Fruit fly (Drosophila melanogaster) S2 (cell line): ENCODE data around the gene CG34277.

Source experiments
- CG8478 ChIP-seq: fragments of >200 bp; optimal IDR thresholded peaks from 2 replicates; lab custom pipeline; 2018
- CTCF ChIP-seq, 2 experiments: fragments of >200 bp; optimal IDR thresholded peaks; 2 replicates each; lab custom pipeline; 2018

Gene CG34277

DNA sequence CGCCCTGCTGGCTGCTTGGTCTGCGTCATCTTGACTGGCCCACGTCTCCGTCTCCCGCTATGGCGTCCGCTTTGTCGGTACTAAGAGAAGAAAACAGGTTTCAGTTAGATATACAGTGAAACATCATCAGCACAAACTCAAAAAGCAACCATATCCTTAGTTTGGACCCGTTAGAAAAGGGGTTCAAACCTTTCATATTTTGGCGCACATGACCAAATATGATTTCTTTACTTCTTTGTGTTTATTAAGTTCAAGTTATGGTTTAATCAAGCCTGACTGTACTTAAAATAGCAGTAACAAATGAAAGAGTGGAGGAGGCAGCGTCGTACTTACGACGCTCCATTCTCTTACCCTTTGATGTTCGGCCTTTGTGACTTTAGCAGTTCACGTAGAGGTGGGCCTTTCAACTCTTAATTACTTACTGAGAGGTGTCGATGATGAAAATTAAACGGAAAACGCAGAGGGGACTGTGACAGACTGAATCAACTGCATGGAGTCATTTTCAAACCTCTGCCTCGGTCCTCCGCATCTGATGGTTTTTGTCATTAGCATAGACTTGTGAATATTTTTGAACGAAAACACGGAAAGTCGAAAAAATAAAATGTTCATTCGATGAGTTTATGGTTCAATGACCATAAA lies 7.5 kb upstream of the CG34277 start:
- TF ChIP-seq CTCF (optimal IDR thresholded peaks at IDR 0.05; lab: Kevin White, UChicago) (no peak), CG8478 (lab: Kevin White, UChicago) (no peak)

DNA sequence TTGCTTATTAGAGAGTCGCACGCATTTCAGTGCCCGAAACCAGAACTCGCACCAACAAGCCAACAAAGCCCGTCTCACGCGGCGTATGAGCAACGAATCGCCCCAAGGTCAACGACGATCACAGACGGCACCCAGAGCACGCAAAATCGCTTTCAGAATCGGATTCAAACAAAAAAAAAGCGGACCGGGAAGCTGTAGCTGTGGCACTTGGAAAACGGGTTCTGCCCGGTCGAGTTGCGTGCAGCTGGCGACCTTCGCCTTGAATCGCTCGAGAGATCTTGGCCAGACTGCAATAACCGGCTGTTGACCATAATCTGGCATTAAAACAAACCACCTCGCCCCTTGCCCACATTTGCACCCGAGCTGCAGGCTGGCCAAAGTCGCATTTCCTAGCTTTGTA lies 5.9 kb upstream of the CG34277 start:
- TF ChIP-seq CTCF (optimal IDR thresholded peaks at IDR 0.05; lab: Kevin White, UChicago) (no peak), CG8478 (lab: Kevin White, UChicago) (no peak)

DNA sequence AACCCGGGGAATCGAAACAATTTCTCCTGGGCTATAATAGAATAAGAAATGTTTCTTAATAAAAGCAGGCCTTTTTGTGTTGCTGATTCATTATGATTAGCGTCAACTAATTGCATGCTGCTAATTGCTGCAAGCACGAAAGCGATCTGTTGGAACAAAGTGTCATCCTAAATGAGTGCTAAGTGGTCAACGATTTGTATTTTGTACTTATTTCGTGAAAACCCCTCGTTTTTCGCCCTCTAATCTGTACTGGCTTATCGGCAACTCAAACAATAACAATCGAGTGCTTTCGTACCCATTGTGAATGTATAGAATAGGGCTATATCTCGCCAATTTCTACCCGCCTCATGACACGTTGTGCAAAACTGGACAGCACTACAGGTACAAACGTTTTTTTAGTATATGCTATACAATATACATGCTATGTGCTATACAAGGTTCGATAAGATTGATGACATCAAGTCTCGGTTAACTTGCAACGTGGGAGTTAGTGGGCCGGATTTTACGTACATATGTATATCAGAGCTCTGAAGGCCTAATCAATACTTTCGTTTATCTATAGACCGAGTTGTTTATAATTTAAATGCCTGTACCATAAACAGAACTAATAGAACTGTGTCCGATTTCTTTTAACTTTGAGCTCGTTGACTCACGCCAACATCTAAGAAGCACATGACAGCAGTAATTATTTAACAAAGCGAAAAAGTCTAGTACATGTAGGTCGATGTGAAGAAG lies 4.6 kb upstream of the CG34277 start:
- TF ChIP-seq CTCF (optimal IDR thresholded peaks at IDR 0.05; lab: Kevin White, UChicago) (no peak), CG8478 (lab: Kevin White, UChicago) (no peak)

DNA sequence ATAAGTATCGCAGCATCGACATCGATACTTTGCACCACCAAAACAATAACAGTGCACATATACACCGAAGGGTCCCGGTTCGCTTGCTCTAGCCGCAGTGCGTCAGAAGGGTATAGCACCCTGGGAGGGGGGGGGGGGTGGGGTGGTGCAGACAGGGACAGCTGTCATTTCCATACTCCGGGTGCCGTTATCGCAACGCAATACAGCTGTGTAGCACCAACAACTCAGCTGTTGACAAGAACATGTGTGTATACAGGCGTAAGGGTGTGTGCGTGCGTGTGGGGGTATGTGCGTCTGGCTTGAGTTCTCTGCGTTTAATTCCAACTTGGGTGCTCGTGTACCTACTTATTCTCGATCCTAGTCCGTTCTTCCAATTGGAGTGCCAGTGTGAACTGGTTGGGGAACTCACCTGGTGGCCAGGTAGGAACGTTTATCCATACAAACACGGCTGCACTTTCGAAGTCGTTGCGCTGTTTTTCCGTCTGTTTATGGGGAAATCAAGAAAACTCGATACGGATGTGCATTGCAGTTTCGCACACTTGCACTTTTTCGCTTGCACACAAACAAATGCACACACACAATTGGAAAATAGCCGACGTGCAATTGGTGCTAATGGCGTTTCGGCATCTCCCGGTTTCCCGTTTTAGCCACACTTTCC lies 1.7 kb upstream of the CG34277 start:
- TF ChIP-seq CTCF (optimal IDR thresholded peaks at IDR 0.05; lab: Kevin White, UChicago) = no peak
- TF ChIP-seq CG8478 (lab: Kevin White, UChicago) = no peak

DNA sequence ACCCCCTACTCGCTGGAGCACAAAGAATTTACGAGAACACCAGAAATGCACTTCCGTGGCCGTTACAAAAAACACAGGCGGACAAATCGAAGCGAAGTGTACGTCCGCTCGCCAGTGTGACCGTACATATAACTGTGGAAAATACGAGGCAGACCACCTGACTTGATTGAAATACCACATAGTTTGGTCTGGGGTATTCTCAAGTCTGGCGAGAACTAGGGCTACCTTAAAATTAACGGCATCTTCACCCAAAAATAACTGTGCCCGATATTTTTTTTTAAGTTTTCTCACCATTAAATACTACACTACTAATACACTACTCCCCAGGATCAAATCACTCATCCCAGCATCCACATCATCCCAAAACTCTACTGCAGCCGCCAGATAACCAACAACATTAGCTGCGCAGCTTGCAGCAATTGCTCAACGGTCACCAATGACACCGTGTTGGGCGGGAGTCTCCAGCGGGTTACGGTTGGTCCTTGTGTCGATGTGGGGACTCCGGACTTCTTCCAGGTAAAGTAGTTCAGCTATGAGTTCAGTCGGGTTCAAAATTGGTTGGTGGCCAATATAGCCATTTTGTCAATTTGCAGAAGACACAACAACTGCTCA lies 1.1 kb upstream of the CG34277 start, which contains the start of gene Cerk:
TSS of gene Cerk (minus strand) at position 137 of the 612 bp plus-strand sequence.
- TF ChIP-seq CG8478 (lab: Kevin White, UChicago) (no peak), CTCF (optimal IDR thresholded peaks at IDR 0.05; lab: Kevin White, UChicago) (peak; percentile 20 to 22)

DNA sequence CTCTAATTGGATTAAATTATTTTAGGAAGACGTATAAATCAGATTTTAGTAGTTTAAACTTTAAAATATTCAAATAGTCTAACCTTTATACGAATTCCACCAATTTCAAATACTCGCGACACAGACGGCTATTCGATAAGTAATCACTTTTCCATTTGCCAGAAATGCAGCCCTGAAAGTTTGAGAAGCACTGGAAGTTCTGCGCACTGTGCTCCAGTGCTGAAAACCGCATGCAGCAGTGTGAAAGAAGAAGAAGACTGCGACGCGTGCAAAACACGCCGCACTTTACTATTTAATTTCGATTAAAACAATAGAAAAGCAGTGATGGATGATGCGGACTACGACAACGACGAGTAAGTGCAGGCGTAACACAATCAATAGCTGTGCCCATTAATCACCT lies 2.2 kb downstream of the CG34277 start, which contains the start of gene Polr2F:
TSS of gene Polr2F (plus strand) at position 233 of the 400 bp plus-strand sequence.
- TF ChIP-seq CG8478 (lab: Kevin White, UChicago) = no peak
- TF ChIP-seq CTCF (optimal IDR thresholded peaks at IDR 0.05; lab: Kevin White, UChicago) = peak in 1 of 2 experiments; percentile 48

DNA sequence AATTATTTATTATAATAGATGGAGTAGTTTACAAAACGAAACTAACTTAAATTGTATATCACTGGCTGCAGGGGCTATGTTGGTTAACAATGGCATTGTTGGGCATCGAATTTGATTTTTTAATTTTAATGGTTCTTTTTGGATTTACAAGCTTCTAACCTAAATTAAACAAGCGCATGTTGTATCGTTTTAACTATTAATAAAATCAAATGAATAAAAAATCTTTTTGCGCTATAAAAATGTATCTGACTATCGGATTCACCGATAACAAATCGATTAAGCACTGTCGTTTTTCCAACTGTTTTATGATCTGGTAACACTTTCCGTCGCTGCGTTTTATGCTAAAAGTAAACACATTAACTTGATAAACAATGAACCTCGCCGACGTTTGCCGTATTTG lies 5.4 kb downstream of the CG34277 start, which contains the start of the genes hd and CG14667:
TSS of gene hd (minus strand) at position 243 of the 400 bp plus-strand sequence.
TSS of gene CG14667 (plus strand) at position 303 of the 400 bp plus-strand sequence.
- TF ChIP-seq CG8478 (lab: Kevin White, UChicago) = no peak
- TF ChIP-seq CTCF (optimal IDR thresholded peaks at IDR 0.05; lab: Kevin White, UChicago) = no peak

DNA sequence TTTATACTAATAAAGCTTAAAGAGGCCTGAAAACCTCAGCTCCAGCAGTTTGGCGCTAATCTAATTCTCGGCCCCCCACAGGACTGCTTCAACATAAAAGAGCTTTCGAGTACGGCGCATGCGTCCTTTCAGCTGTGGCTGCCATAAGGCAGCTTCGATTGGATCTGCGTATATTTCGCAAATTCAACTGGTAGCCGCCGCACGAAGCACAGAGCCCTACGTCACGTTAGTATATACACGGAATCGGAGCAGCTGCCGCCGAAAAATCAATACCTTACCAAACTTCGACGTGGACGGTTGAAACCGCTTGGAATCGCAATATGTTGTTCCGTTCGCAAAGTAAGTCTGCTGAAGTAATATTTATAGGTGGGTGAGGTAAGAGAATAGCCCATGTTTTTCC lies 7.3 kb downstream of the CG34277 start, which contains the start of gene 7B2:
TSS of gene 7B2 (plus strand) at position 169 of the 400 bp plus-strand sequence.
- TF ChIP-seq CG8478 (lab: Kevin White, UChicago) (no peak), CTCF (optimal IDR thresholded peaks at IDR 0.05; lab: Kevin White, UChicago) (no peak)

DNA sequence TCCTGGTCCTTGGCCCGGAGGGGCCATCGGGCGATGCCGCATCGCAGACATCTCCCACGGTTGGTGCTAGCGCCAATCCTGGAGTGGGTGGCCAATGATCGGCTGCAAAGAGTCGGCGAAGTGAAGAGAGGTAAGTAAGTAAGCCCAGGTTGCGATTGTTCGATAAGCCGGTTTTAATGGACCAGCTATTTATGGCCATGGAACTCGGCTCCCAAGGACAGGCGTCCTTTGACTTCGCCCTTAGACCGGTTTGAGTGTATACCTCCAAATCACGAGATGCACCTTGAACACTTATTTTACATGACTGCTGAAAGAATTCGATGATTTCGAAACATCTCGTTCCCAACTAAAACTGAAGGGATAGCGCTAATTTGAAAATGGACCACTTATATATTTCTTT lies 16.4 kb downstream of the CG34277 start:
- TF ChIP-seq CG8478 (lab: Kevin White, UChicago) = no peak
- TF ChIP-seq CTCF (optimal IDR thresholded peaks at IDR 0.05; lab: Kevin White, UChicago) = no peak

DNA sequence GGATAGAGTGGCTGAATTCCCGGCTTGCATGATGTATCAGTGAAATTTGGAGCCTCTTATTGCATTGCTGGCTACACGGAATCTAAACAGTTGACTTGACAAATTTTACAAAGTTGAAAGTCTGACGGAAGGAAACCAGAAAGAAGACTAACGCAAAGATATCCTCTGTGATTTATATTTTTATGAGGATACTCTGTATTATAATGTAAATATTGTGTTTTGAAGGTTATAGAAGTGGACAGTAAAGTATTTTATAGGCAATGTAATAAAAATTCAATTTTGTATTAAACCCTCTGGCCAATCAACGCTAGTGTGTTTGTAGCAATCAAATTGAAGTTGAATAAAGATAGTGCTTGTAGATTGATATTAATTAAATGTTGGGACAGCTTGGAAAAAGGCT lies 18.2 kb downstream of the CG34277 start, which contains the start of gene CG14668:
TSS of gene CG14668 (minus strand) at position 101 of the 400 bp plus-strand sequence.
- TF ChIP-seq CTCF (optimal IDR thresholded peaks at IDR 0.05; lab: Kevin White, UChicago) (no peak), CG8478 (lab: Kevin White, UChicago) (no peak)

DNA sequence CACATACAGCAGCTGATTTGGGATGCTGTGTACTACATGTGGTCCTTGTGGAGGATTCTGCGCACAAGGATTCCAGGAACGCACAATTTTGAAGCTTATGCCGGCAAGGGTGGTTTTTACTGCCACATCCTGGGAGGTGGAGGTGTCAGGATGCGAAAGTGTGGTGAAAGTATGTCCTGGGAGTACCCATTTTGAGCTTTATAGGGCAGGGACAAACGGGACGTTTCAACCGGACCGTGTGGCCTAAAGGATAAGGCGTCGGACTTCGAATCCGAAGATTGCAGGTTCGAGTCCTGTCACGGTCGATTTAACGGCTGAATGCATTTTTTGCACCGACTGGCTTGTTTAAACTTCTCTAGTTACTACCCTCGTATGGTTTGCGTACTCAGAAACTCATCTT lies 18.7 kb downstream of the CG34277 start:
- TF ChIP-seq CTCF (optimal IDR thresholded peaks at IDR 0.05; lab: Kevin White, UChicago) = no peak
- no peak for TF ChIP-seq CG8478 (lab: Kevin White, UChicago)

DNA sequence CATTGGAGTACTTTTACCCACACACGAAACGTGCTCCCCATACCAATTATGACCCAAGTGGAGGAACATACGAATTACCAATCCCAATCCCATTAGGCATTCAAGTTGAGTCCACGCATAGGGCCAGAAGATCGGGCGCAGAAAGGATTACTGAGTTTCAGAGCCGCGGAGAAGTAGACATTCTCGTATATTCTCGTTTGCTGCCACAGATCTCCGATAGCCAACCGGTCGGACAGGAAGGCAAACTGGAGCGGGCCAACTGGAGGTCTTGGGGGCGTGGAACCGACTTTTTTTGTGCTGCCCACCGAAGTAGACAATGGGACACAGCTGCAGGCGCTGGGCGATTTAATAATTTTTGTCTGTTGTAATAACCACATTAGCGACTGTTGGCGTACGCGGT lies 19.7 kb downstream of the CG34277 start:
- no peak for TF ChIP-seq CTCF (optimal IDR thresholded peaks at IDR 0.05; lab: Kevin White, UChicago)
- no peak for TF ChIP-seq CG8478 (lab: Kevin White, UChicago)

DNA sequence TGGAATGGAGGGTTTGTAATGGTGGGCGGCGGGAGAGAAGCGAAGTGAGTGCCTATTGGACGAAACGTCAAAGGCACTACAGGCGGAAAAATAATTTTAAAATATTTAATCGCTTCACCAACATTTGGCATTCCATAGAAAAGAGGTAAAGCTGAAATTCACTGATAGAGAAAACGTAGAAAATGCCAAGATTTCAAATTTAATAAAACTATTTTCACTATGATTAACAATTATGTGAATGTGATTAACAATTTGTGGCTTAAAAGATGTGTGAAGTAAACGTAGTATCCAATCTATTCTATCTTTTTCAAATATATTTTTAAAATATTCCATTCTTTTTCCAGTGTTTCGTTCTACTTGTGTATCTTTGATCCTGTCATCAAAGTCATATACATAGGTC lies 20.1 kb downstream of the CG34277 start:
- TF ChIP-seq CG8478 (lab: Kevin White, UChicago) (no peak), CTCF (optimal IDR thresholded peaks at IDR 0.05; lab: Kevin White, UChicago) (no peak)

DNA sequence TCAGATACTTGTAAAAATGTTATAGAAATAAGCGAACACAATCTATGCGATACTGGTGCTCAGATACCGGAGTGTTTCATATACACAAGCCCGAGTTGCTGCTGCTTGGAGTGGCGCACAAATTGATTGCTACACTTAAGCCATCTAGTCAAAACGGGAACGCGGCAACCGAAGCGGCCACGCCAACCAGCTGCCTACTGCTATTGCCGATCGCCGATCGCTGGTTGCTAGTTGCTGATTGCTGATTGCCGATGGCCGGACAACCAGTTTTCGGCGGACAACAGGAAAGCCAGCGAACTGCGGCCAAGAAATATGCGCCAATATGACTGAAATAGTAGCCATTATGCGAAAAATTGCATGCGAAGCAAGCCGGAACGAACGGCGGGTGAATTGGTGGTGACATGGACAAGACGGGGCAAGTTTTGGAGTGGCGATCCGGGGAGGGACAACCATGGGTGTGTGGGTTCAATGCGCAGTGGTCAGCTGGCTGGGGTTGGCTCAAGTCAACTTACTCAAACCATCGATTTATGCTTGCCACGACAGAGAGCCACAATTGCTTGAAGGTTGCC lies 20.8 kb downstream of the CG34277 start:
- TF ChIP-seq CTCF (optimal IDR thresholded peaks at IDR 0.05; lab: Kevin White, UChicago) = no peak
- no peak for TF ChIP-seq CG8478 (lab: Kevin White, UChicago)
